Fruit fly (Drosophila melanogaster): ENCODE results near the gene glu.

glu gene

dm6 chr2L:16727578-16728023 lies 10.6 kb downstream of the glu start, which contains the start of gene VhaSFD:
TSS of gene VhaSFD (minus strand) at chr2L:16727826.
- TF ChIP-seq N (GFP tag; optimal IDR thresholded peaks at IDR 0.05) (no peak), CrebA (GFP tag; optimal IDR thresholded peaks at IDR 0.05; ENCODE audit: borderline replicate concordance) (no peak), foxo (GFP tag; optimal IDR thresholded peaks at IDR 0.05) (no peak), Abd-B (GFP tag; optimal IDR thresholded peaks at IDR 0.05) (no peak), sv (GFP tag; optimal IDR thresholded peaks at IDR 0.05) (no peak), dsf (GFP tag; optimal IDR thresholded peaks at IDR 0.05; ENCODE audit: borderline replicate concordance) (no peak), CG32264 (GFP tag; optimal IDR thresholded peaks at IDR 0.05) (no peak), HLH106 (tag; optimal IDR thresholded peaks at IDR 0.05) (peak; percentile 34), Hr83 (GFP tag; optimal IDR thresholded peaks at IDR 0.05; ENCODE audit: poor library complexity, severe bottlenecking) (no peak), rgr (GFP tag; optimal IDR thresholded peaks at IDR 0.05) (peak; percentile 20), Rel (GFP tag; optimal IDR thresholded peaks at IDR 0.05) (no peak), Rel (tag; optimal IDR thresholded peaks at IDR 0.05) (peak; percentile 80), Dfd (GFP tag; optimal IDR thresholded peaks at IDR 0.05) (no peak), brk (GFP tag; optimal IDR thresholded peaks at IDR 0.05) (no peak), ey (GFP tag; optimal IDR thresholded peaks at IDR 0.05) (no peak), pan (optimal IDR thresholded peaks at IDR 0.05) (no peak), tai (GFP tag; optimal IDR thresholded peaks at IDR 0.05) (no peak), woc (GFP tag; optimal IDR thresholded peaks at IDR 0.05) (no peak), usp (GFP tag; optimal IDR thresholded peaks at IDR 0.05) (no peak), psq (GFP tag; optimal IDR thresholded peaks at IDR 0.05) (no peak), sage (GFP tag; optimal IDR thresholded peaks at IDR 0.05) (no peak), Dif (GFP tag; optimal IDR thresholded peaks at IDR 0.05; ENCODE audit: partially characterized antibody) (no peak), Hr78 (GFP tag; optimal IDR thresholded peaks at IDR 0.05) (no peak), jim (GFP tag; optimal IDR thresholded peaks at IDR 0.05) (no peak), fru (GFP tag; optimal IDR thresholded peaks at IDR 0.05) (no peak), Sp1 (GFP tag; optimal IDR thresholded peaks at IDR 0.05) (peak; percentile 35), h (GFP tag; optimal IDR thresholded peaks at IDR 0.05) (no peak), GATAd (GFP tag; optimal IDR thresholded peaks at IDR 0.05) (no peak), Jra (GFP tag; optimal IDR thresholded peaks at IDR 0.05) (no peak), Mio (GFP tag; optimal IDR thresholded peaks at IDR 0.05) (no peak), Vsx2 (GFP tag; optimal IDR thresholded peaks at IDR 0.05; ENCODE audit: partially characterized antibody) (no peak), lola (GFP tag; optimal IDR thresholded peaks at IDR 0.05) (no peak), Hnf4 (GFP tag; optimal IDR thresholded peaks at IDR 0.05) (no peak), br (GFP tag; optimal IDR thresholded peaks at IDR 0.05) (no peak), OdsH (GFP tag; optimal IDR thresholded peaks at IDR 0.05) (peak; percentile 29), CG9705 (GFP tag; optimal IDR thresholded peaks at IDR 0.05) (peak; percentile 49)

- TF ChIP-seq CG9705 (GFP tag; optimal IDR thresholded peaks at IDR 0.05): no peak
- no peak for TF ChIP-seq CrebA (GFP tag; optimal IDR thresholded peaks at IDR 0.05; ENCODE audit: borderline replicate concordance)
- no peak for TF ChIP-seq Jra (GFP tag; optimal IDR thresholded peaks at IDR 0.05)
These were observed 15.6 kb downstream of the glu start for dm6 chr2L:16722596-16722995.

dm6 chr2L:16720707-16721700 lies 17.2 kb downstream of the glu start:
- TF ChIP-seq dsf (GFP tag; optimal IDR thresholded peaks at IDR 0.05; ENCODE audit: borderline replicate concordance) (peak; percentile 87), Sp1 (GFP tag; optimal IDR thresholded peaks at IDR 0.05) (peak; percentile 96), foxo (GFP tag; optimal IDR thresholded peaks at IDR 0.05) (peak; percentile 73 to 98), dmrt93B (GFP tag; optimal IDR thresholded peaks at IDR 0.05) (peak; percentile 93), HLH106 (tag; optimal IDR thresholded peaks at IDR 0.05) (peak; percentile 96), h (GFP tag; optimal IDR thresholded peaks at IDR 0.05) (peak; percentile 98), Dfd (GFP tag; optimal IDR thresholded peaks at IDR 0.05) (peak; percentile 64), jim (GFP tag; optimal IDR thresholded peaks at IDR 0.05) (no peak), br (GFP tag; optimal IDR thresholded peaks at IDR 0.05) (peak; percentile 92), psq (GFP tag; optimal IDR thresholded peaks at IDR 0.05) (peak; percentile 95), sv (GFP tag; optimal IDR thresholded peaks at IDR 0.05) (peak; percentile 93), CG9705 (GFP tag; optimal IDR thresholded peaks at IDR 0.05) (peak; percentile 63), CG32264 (GFP tag; optimal IDR thresholded peaks at IDR 0.05) (peak; percentile 87), Hr78 (GFP tag; optimal IDR thresholded peaks at IDR 0.05) (no peak), rgr (GFP tag; optimal IDR thresholded peaks at IDR 0.05) (peak; percentile 98), Myc (optimal IDR thresholded peaks at IDR 0.05) (no peak), GATAd (GFP tag; optimal IDR thresholded peaks at IDR 0.05) (peak; percentile 91), Abd-B (GFP tag; optimal IDR thresholded peaks at IDR 0.05) (no peak), OdsH (GFP tag; optimal IDR thresholded peaks at IDR 0.05) (peak; percentile 98), lola (GFP tag; optimal IDR thresholded peaks at IDR 0.05) (no peak), dl (GFP tag; optimal IDR thresholded peaks at IDR 0.05; ENCODE audit: insufficient read depth in 1 of 2, partially characterized antibody in 2 of 2) (no peak), Rel (GFP tag; optimal IDR thresholded peaks at IDR 0.05) (peak; percentile 85), Rel (tag; optimal IDR thresholded peaks at IDR 0.05) (peak; percentile 93), N (GFP tag; optimal IDR thresholded peaks at IDR 0.05) (no peak), Hnf4 (GFP tag; optimal IDR thresholded peaks at IDR 0.05) (peak; percentile 97), brk (GFP tag; optimal IDR thresholded peaks at IDR 0.05) (peak; percentile 97), Jra (GFP tag; optimal IDR thresholded peaks at IDR 0.05) (peak; percentile 96), Vsx2 (GFP tag; optimal IDR thresholded peaks at IDR 0.05; ENCODE audit: partially characterized antibody) (no peak), fru (GFP tag; optimal IDR thresholded peaks at IDR 0.05) (peak; percentile 96), Mio (GFP tag; optimal IDR thresholded peaks at IDR 0.05) (peak; percentile 38), ey (GFP tag; optimal IDR thresholded peaks at IDR 0.05) (peak; percentile 97), tai (GFP tag; optimal IDR thresholded peaks at IDR 0.05) (peak; percentile 94), Hr83 (GFP tag; optimal IDR thresholded peaks at IDR 0.05; ENCODE audit: poor library complexity, severe bottlenecking) (peak; percentile 25), woc (GFP tag; optimal IDR thresholded peaks at IDR 0.05) (peak; percentile 86)
